Fruit fly (Drosophila melanogaster): Measurements from ENCODE around the gene CG14408.

CG14408 gene

dm6 chrX:14831713-14832561 is at the start of gene CG14408:
CG14408 (minus strand) TSS chrX:14832033.
- TF ChIP-seq Rel (GFP tag; optimal IDR thresholded peaks at IDR 0.05) (no peak), Rel (tag; optimal IDR thresholded peaks at IDR 0.05) (no peak), woc (GFP tag; optimal IDR thresholded peaks at IDR 0.05) (peak; percentile 61)

- TF ChIP-seq GATAd (GFP tag; optimal IDR thresholded peaks at IDR 0.05) (no peak), rgr (GFP tag; optimal IDR thresholded peaks at IDR 0.05) (no peak), fru (GFP tag; optimal IDR thresholded peaks at IDR 0.05) (no peak), CG32264 (GFP tag; optimal IDR thresholded peaks at IDR 0.05) (no peak), dl (GFP tag; optimal IDR thresholded peaks at IDR 0.05; ENCODE audit: insufficient read depth in 1 of 2, partially characterized antibody in 2 of 2) (no peak), ey (GFP tag; optimal IDR thresholded peaks at IDR 0.05) (no peak), HLH106 (tag; optimal IDR thresholded peaks at IDR 0.05) (no peak)
These were observed 47.1 kb upstream of the CG14408 start for dm6 chrX:14878917-14879316.

dm6 chrX:14871028-14871427 is 39.2 kb upstream of the CG14408 start, which contains the start of gene CG9518:
CG9518 (minus strand) TSS chrX:14871181.
- TF ChIP-seq Vsx2 (GFP tag; optimal IDR thresholded peaks at IDR 0.05; ENCODE audit: partially characterized antibody), result no peak

DNA sequence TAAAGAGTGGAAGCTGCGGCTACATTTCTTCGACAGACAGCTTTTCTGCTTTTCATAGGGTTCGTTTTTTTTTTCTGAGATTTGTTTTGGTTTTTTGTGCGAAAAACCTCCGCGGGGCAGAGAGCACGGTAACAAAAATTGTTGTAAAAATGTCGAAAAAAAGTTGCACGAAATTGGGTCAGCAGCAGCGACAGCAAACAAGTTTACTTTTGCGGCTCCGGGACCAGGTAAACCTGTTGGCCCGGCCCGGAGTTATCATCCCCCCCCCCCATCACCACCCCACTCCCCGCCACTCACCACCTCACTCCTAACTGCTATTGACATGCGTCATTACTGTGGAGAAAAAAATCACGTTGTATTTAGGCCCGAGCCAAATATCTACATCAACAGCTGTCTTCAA is 36.6 kb upstream of the CG14408 start:
- TF ChIP-seq dsf (GFP tag; optimal IDR thresholded peaks at IDR 0.05; ENCODE audit: borderline replicate concordance) (no peak), CG32264 (GFP tag; optimal IDR thresholded peaks at IDR 0.05) (no peak), Myc (optimal IDR thresholded peaks at IDR 0.05) (no peak)

DNA sequence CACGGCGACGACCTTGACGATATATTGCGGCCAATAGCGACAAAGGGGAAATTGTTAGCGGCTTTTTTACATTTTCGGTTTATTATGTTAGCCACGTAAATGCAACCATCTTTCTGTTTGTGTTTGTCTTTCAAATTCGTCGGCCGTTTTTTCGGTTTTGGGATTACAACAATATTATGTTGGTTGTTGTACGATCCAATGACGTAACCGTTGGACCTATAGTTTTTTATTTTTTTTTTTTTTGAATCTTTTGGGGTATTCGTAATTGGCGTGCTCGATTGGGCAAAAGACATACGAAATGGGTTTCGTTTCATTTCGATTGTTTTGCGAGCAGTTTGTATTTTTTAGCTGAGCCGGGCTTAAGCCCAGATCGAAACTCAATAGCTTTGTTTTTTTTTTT is 35.1 kb upstream of the CG14408 start:
- TF ChIP-seq Vsx2 (GFP tag; optimal IDR thresholded peaks at IDR 0.05; ENCODE audit: partially characterized antibody) (no peak), Dfd (GFP tag; optimal IDR thresholded peaks at IDR 0.05) (no peak), br (GFP tag; optimal IDR thresholded peaks at IDR 0.05) (no peak), Hnf4 (GFP tag; optimal IDR thresholded peaks at IDR 0.05) (no peak), foxo (GFP tag; optimal IDR thresholded peaks at IDR 0.05) (no peak), brk (GFP tag; optimal IDR thresholded peaks at IDR 0.05) (no peak), Abd-B (GFP tag; optimal IDR thresholded peaks at IDR 0.05) (no peak), HLH106 (tag; optimal IDR thresholded peaks at IDR 0.05) (no peak), CG32264 (GFP tag; optimal IDR thresholded peaks at IDR 0.05) (no peak), woc (GFP tag; optimal IDR thresholded peaks at IDR 0.05) (no peak)

DNA sequence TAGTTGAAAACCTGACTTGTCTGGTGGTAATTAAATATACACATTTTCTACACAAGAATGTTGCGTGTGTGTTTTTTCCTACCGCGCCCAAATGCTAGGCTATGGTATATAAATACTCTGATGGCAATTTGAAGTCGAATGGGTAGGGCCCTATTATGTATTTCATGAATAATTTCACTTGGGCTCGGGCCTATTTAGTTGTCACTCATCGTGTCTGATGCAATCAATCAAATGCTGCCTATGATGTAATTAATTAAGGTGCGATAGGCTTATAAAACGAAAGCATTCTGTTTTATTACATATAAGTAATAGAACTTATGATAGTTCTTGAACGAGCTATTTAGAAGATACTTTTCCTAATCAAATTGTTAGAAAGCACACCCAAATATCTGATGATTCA is 30.7 kb upstream of the CG14408 start:
- TF ChIP-seq N (GFP tag; optimal IDR thresholded peaks at IDR 0.05), result peak; percentile 31
- TF ChIP-seq Hnf4 (GFP tag; optimal IDR thresholded peaks at IDR 0.05), result no peak
- no peak for TF ChIP-seq Mio (GFP tag; optimal IDR thresholded peaks at IDR 0.05)
- TF ChIP-seq Myc (optimal IDR thresholded peaks at IDR 0.05), result peak; percentile 59
- TF ChIP-seq Rel (GFP tag; optimal IDR thresholded peaks at IDR 0.05), result no peak
- TF ChIP-seq Rel (tag; optimal IDR thresholded peaks at IDR 0.05), result no peak

DNA sequence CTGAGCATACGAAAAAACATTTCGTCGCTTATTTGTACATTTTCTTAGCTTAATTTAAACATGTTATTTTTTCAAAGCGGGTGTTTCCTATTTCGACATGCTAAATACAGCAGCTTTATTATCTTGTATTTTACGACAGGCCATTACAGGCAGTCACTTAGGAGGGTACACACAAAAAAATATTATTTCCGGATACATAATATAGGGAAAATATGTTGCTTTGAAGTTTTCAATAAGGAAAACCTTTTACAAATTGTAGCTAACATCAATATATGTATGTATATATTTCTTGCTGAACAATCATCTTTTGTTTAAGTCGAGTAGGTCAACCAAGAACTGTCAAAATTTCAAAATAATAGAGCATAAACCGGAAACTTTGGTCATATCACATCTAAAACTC is 27.1 kb upstream of the CG14408 start, which contains the start of gene CG46399:
Gene CG46399 (plus strand): TSS at position 301 of the 400 bp plus-strand sequence.
- no peak for TF ChIP-seq rgr (GFP tag; optimal IDR thresholded peaks at IDR 0.05)
- no peak for TF ChIP-seq fru (GFP tag; optimal IDR thresholded peaks at IDR 0.05)
- TF ChIP-seq GATAd (GFP tag; optimal IDR thresholded peaks at IDR 0.05), result no peak
- no peak for TF ChIP-seq CrebA (GFP tag; optimal IDR thresholded peaks at IDR 0.05; ENCODE audit: borderline replicate concordance)
- TF ChIP-seq pan (optimal IDR thresholded peaks at IDR 0.05), result no peak
- no peak for TF ChIP-seq CG9705 (GFP tag; optimal IDR thresholded peaks at IDR 0.05)
- no peak for TF ChIP-seq woc (GFP tag; optimal IDR thresholded peaks at IDR 0.05)
- TF ChIP-seq Myc (optimal IDR thresholded peaks at IDR 0.05), result no peak

DNA sequence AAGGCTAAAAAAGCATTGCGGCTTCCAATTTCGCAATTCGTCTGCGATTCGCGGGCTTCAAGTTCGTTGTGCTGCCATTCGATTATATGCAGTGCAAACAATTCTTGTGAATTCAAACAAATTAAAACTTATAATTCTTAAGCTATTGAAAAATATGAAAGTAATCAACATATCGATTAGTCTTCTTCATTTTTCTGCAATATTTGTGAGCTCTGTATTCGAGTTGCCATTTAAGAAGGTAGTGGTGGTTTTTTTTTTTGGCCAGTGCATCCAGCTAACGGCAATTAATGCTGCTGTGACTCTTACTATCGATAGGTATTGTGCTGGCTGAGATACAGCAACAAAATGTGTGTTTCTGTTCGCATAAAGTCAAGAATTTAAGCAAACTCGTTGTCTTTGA is 26.1 kb upstream of the CG14408 start:
- TF ChIP-seq tai (GFP tag; optimal IDR thresholded peaks at IDR 0.05) (no peak), ey (GFP tag; optimal IDR thresholded peaks at IDR 0.05) (no peak), CG32264 (GFP tag; optimal IDR thresholded peaks at IDR 0.05) (no peak), pan (optimal IDR thresholded peaks at IDR 0.05) (no peak), Rel (GFP tag; optimal IDR thresholded peaks at IDR 0.05) (no peak), Rel (tag; optimal IDR thresholded peaks at IDR 0.05) (no peak), Sp1 (GFP tag; optimal IDR thresholded peaks at IDR 0.05) (no peak), Hr83 (GFP tag; optimal IDR thresholded peaks at IDR 0.05; ENCODE audit: poor library complexity, severe bottlenecking) (no peak), usp (GFP tag; optimal IDR thresholded peaks at IDR 0.05) (no peak), Hnf4 (GFP tag; optimal IDR thresholded peaks at IDR 0.05) (no peak), Hr78 (GFP tag; optimal IDR thresholded peaks at IDR 0.05) (no peak), Dif (GFP tag; optimal IDR thresholded peaks at IDR 0.05; ENCODE audit: partially characterized antibody) (no peak), OdsH (GFP tag; optimal IDR thresholded peaks at IDR 0.05) (no peak), sv (GFP tag; optimal IDR thresholded peaks at IDR 0.05) (no peak), dmrt93B (GFP tag; optimal IDR thresholded peaks at IDR 0.05) (no peak), N (GFP tag; optimal IDR thresholded peaks at IDR 0.05) (no peak), jim (GFP tag; optimal IDR thresholded peaks at IDR 0.05) (no peak)

Measured in whole organism, wandering third instar larva.